Worm (Caenorhabditis elegans): ENCODE measurements around the gene dnj-11.

- TF ChIP-seq ceh-8 (GFP tag; optimal IDR thresholded peaks at IDR 0.05) (no peak), nhr-28 (tag; optimal IDR thresholded peaks at IDR 0.05) (no peak), pax-3 (tag; optimal IDR thresholded peaks at IDR 0.05) (no peak), lsy-2 (tag; optimal IDR thresholded peaks at IDR 0.05) (no peak), pqm-1 (tag; optimal IDR thresholded peaks at IDR 0.05) (no peak)
These were observed 25.2 kb upstream of the dnj-11 start, which contains the start of gene best-9 for ce11 chrIV:6560434-6560833.
